Fruit fly (Drosophila melanogaster): ENCODE results near the gene acs.

acs gene

DNA sequence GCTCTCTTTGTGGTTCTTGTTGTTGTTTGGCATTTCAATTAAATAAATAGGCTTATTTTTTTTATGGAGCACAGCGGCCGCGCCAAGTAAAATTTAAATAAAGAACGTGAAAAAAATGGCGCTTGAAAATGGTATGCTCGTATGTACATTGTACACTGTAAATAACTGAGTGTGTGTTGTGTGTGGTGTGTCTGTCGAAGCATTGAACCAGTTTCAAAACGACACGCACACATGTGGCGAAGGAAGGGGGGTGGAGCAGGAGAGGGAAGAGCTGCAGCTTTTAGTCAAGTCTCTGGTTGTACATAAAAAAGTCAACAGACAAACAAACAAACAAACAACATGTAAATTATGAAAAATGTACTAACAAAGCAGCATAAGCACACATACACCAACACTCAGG, 33.3 kb downstream of the acs start (continued):
- TF ChIP-seq Camta (GFP tag; optimal IDR thresholded peaks at IDR 0.05) (no peak), corto (GFP tag; optimal IDR thresholded peaks at IDR 0.05) (no peak), insv (GFP tag; optimal IDR thresholded peaks at IDR 0.05) (no peak), Xbp1 (GFP tag; optimal IDR thresholded peaks at IDR 0.05) (no peak), Ravus (GFP tag; IDR thresholded peaks at IDR 0.05) (no peak), amos (GFP tag; IDR thresholded peaks at IDR 0.05; ENCODE audit: partially characterized antibody) (no peak), Bgb (GFP tag; IDR thresholded peaks at IDR 0.05; ENCODE audit: partially characterized antibody) (no peak), CG17328 (GFP tag; IDR thresholded peaks at IDR 0.05) (no peak), sens (GFP tag) (peak; percentile 18), Dll (GFP tag; IDR thresholded peaks at IDR 0.05; ENCODE audit: partially characterized antibody) (no peak), zen (tag; optimal IDR thresholded peaks at IDR 0.05) (no peak), ewg (GFP tag; optimal IDR thresholded peaks at IDR 0.05) (peak; percentile 1), CG17612 (GFP tag; IDR thresholded peaks at IDR 0.05) (no peak), CG10366 (GFP tag; IDR thresholded peaks at IDR 0.05) (no peak), odd (GFP tag; optimal IDR thresholded peaks at IDR 0.05) (no peak), Fer2 (tag; optimal IDR thresholded peaks at IDR 0.05) (no peak), dm (GFP tag; optimal IDR thresholded peaks at IDR 0.05) (no peak), dmrt99B (tag; optimal IDR thresholded peaks at IDR 0.05) (peak; percentile 40), her (GFP tag; optimal IDR thresholded peaks at IDR 0.05) (no peak), pum (GFP tag; optimal IDR thresholded peaks at IDR 0.05) (no peak), CG10462 (GFP tag; optimal IDR thresholded peaks at IDR 0.05) (no peak), CG2678 (tag; optimal IDR thresholded peaks at IDR 0.05) (peak; percentile 50), Hand (GFP tag; optimal IDR thresholded peaks at IDR 0.05) (no peak), lov (optimal IDR thresholded peaks at IDR 0.05) (no peak), lov (GFP tag; IDR thresholded peaks at IDR 0.05) (0 out of 3 replicates have a peak, but pooled peaks have one; percentile 14), Hr3 (GFP tag; optimal IDR thresholded peaks at IDR 0.05) (no peak), gfzf (GFP tag; optimal IDR thresholded peaks at IDR 0.05) (no peak), Ssrp (tag; optimal IDR thresholded peaks at IDR 0.05) (no peak), twi (tag; optimal IDR thresholded peaks at IDR 0.05) (no peak), hth (optimal IDR thresholded peaks at IDR 0.05) (no peak), Bteb2 (GFP tag; optimal IDR thresholded peaks at IDR 0.05) (no peak), CG6175 (GFP tag; IDR thresholded peaks at IDR 0.05) (no peak), CG3726 (GFP tag; IDR thresholded peaks at IDR 0.05) (no peak), dati (GFP tag; IDR thresholded peaks at IDR 0.05) (no peak), Oaz (GFP tag; IDR thresholded peaks at IDR 0.05) (no peak), Doc2 (GFP tag; IDR thresholded peaks at IDR 0.05) (no peak), cwo (GFP tag; optimal IDR thresholded peaks at IDR 0.05) (no peak), CG2116 (GFP tag; optimal IDR thresholded peaks at IDR 0.05) (no peak), Mes4 (GFP tag; optimal IDR thresholded peaks at IDR 0.05) (no peak), ftz-f1 (GFP tag; optimal IDR thresholded peaks at IDR 0.05) (no peak), CG12071 (GFP tag; optimal IDR thresholded peaks at IDR 0.05) (peak; percentile 21), CG18262 (tag; optimal IDR thresholded peaks at IDR 0.05) (no peak), sim (GFP tag; IDR thresholded peaks at IDR 0.05) (no peak), hkb (optimal IDR thresholded peaks at IDR 0.05) (no peak), hkb (GFP tag; IDR thresholded peaks at IDR 0.05) (no peak), CG2889 (GFP tag; IDR thresholded peaks at IDR 0.05) (no peak), CG13296 (GFP tag; optimal IDR thresholded peaks at IDR 0.05) (no peak), CG8388 (GFP tag; optimal IDR thresholded peaks at IDR 0.05) (no peak), CG10274 (GFP tag; optimal IDR thresholded peaks at IDR 0.05) (no peak), zfh2 (GFP tag; optimal IDR thresholded peaks at IDR 0.05) (no peak), Atf6 (GFP tag; IDR thresholded peaks at IDR 0.05) (no peak), CG7987 (GFP tag; optimal IDR thresholded peaks at IDR 0.05) (no peak), kay (GFP tag; optimal IDR thresholded peaks at IDR 0.05) (no peak)

All from whole organism, embryonic.